Worm (Caenorhabditis elegans) whole organism, young adult: ENCODE measurements around the gene Y53F4B.7.
A peak's percentile ranks its signal among the peaks of the same experiment; 100 is the strongest.

Source experiments
- B0019.2 ChIP-seq: fragments of 200-800 bp; sonication (Bioruptor generic); conservative IDR thresholded peaks from 2 replicates; pipeline ENCODE4 v1.3.6; 2022; ENCODE audit warnings: missing genetic modification reagents, missing genetic modification characterization, missing compliant biosample characterization
- B0035.1 ChIP-seq: sonication (generic microtip); optimal IDR thresholded peaks from 2 replicates; lab custom pipeline; 2016; ENCODE audit warnings: missing genetic modification characterization, mild to moderate bottlenecking, missing compliant biosample characterization, missing genotype, missing genetic modification reagents
- B0261.1 ChIP-seq: sonication (generic microtip); optimal IDR thresholded peaks from 2 replicates; lab custom pipeline; 2016; ENCODE audit warnings: mild to moderate bottlenecking, missing genetic modification characterization, moderate library complexity, missing compliant biosample characterization
- D2030.7 ChIP-seq: fragments of 200-800 bp; sonication (Bioruptor generic); IDR thresholded peaks from 2 replicates; pipeline ENCODE4 v1.3.6; 2022; ENCODE audit warnings: missing genetic modification reagents, missing genetic modification characterization, missing compliant biosample characterization
- F10E7.11 ChIP-seq: sonication (generic microtip); optimal IDR thresholded peaks from 2 replicates; lab custom pipeline; 2017; ENCODE audit warnings: mild to moderate bottlenecking, missing genetic modification characterization, moderate library complexity, missing compliant biosample characterization
- F33H1.4 ChIP-seq: fragments of 200-800 bp; sonication (Bioruptor generic); IDR thresholded peaks from 2 replicates; pipeline ENCODE4 v1.3.6; 2022; ENCODE audit warnings: missing genetic modification reagents, missing genetic modification characterization, missing compliant biosample characterization
- F39B2.1 ChIP-seq: fragments of 200-800 bp; sonication (Bioruptor generic); IDR thresholded peaks from 2 replicates; pipeline ENCODE4 v1.3.6; 2022; ENCODE audit warnings: missing genetic modification reagents, missing genetic modification characterization, missing compliant biosample characterization
- Y67H2A.10 ChIP-seq: fragments of 200-800 bp; sonication (Bioruptor generic); conservative IDR thresholded peaks from 2 replicates; pipeline ENCODE4 v1.3.6; 2022; ENCODE audit warnings: missing genetic modification reagents, missing genetic modification characterization, missing compliant biosample characterization
- ZK185.1 ChIP-seq: sonication (generic microtip); optimal IDR thresholded peaks from 2 replicates; lab custom pipeline; 2016; ENCODE audit warnings: mild to moderate bottlenecking, missing genetic modification characterization, missing compliant biosample characterization; ENCODE audit not compliant: poor library complexity, severe bottlenecking
- akir-1 ChIP-seq: fragments of 200-800 bp; sonication (Bioruptor generic); optimal IDR thresholded peaks from 2 replicates; lab custom pipeline; 2018; ENCODE audit warnings: mild to moderate bottlenecking, missing genetic modification characterization, moderate library complexity, missing compliant biosample characterization
- ama-1 ChIP-seq, 3 experiments: fragments of 150-350 bp in 1 of 3; sonication (generic microtip) in 2 of 3; optimal IDR thresholded peaks; 2 replicates each; lab custom pipeline; 2014 to 2018; ENCODE audit warnings: missing biosample characterization in 2 of 3, missing genetic modification characterization in 2 of 3, missing genetic modification reagents in 2 of 3
- aptf-3 ChIP-seq: fragments of 200-800 bp; sonication (Bioruptor generic); IDR thresholded peaks from 2 replicates; pipeline ENCODE4 v1.3.6; 2022; ENCODE audit warnings: missing genetic modification characterization, missing compliant biosample characterization
- atf-7 ChIP-seq: sonication (generic microtip); optimal IDR thresholded peaks from 2 replicates; lab custom pipeline; 2017; ENCODE audit warnings: mild to moderate bottlenecking, missing genetic modification characterization, missing compliant biosample characterization
- athp-1 ChIP-seq: sonication (generic microtip); optimal IDR thresholded peaks from 2 replicates; lab custom pipeline; 2017; ENCODE audit warnings: mild to moderate bottlenecking, missing genetic modification characterization, missing compliant biosample characterization
- attf-3 ChIP-seq: fragments of 200-800 bp; sonication (Bioruptor generic); conservative IDR thresholded peaks from 2 replicates; pipeline ENCODE4 v1.3.6; 2022; ENCODE audit warnings: missing genetic modification reagents, missing genetic modification characterization, missing compliant biosample characterization
- attf-6 ChIP-seq: fragments of 200-800 bp; sonication (Bioruptor generic); IDR thresholded peaks from 2 replicates; pipeline ENCODE4 v1.3.6; 2022; ENCODE audit warnings: missing genetic modification reagents, missing genetic modification characterization, missing compliant biosample characterization
- bed-1 ChIP-seq: fragments of 200-800 bp; sonication (Bioruptor generic); IDR thresholded peaks from 2 replicates; pipeline ENCODE4 v1.3.6; 2022; ENCODE audit warnings: missing genetic modification reagents, missing genetic modification characterization, missing compliant biosample characterization
- bed-2 ChIP-seq: fragments of 200-800 bp; sonication (Bioruptor generic); IDR thresholded peaks from 2 replicates; pipeline ENCODE4 v1.3.6; 2022; ENCODE audit warnings: missing genetic modification reagents, missing genetic modification characterization, missing compliant biosample characterization
- cebp-2 ChIP-seq: fragments of 200-800 bp; sonication (Bioruptor generic); IDR thresholded peaks from 2 replicates; pipeline ENCODE4 v1.3.6; 2022; ENCODE audit warnings: missing genetic modification characterization, missing compliant biosample characterization
- ceh-58 ChIP-seq: fragments of 200-800 bp; sonication (Bioruptor generic); IDR thresholded peaks from 2 replicates; pipeline ENCODE4 v1.3.6; 2022; ENCODE audit warnings: missing genetic modification characterization, missing compliant biosample characterization
- ceh-79 ChIP-seq: sonication (generic microtip); optimal IDR thresholded peaks from 2 replicates; lab custom pipeline; 2017; ENCODE audit warnings: mild to moderate bottlenecking, missing genetic modification characterization, missing compliant biosample characterization
- die-1 ChIP-seq: sonication (generic microtip); optimal IDR thresholded peaks from 2 replicates; lab custom pipeline; 2016; ENCODE audit warnings: missing genotype, mild to moderate bottlenecking, missing genetic modification characterization, missing compliant biosample characterization
- dox-1 ChIP-seq: fragments of 200-800 bp; sonication (Bioruptor generic); IDR thresholded peaks from 2 replicates; pipeline ENCODE4 v1.3.6; 2022; ENCODE audit warnings: missing genetic modification reagents, missing genetic modification characterization, missing compliant biosample characterization
- dpff-1 ChIP-seq: sonication (generic microtip); optimal IDR thresholded peaks from 2 replicates; lab custom pipeline; 2017; ENCODE audit warnings: mild to moderate bottlenecking, missing genetic modification characterization, missing compliant biosample characterization
- dpl-1 ChIP-seq: fragments of 150-350 bp; optimal IDR thresholded peaks from 2 replicates; lab custom pipeline; 2014; ENCODE audit warnings: missing biosample characterization, missing genetic modification reagents, missing genetic modification characterization
- efl-1 ChIP-seq: fragments of 150-350 bp; optimal IDR thresholded peaks from 2 replicates; lab custom pipeline; 2014; ENCODE audit warnings: missing biosample characterization, missing genetic modification reagents, missing genetic modification characterization
- egl-18 ChIP-seq: fragments of 200-800 bp; sonication (Bioruptor generic); IDR thresholded peaks from 2 replicates; pipeline ENCODE4 v1.3.6; 2022; ENCODE audit warnings: missing genetic modification reagents, missing genetic modification characterization, missing compliant biosample characterization
- egl-44 ChIP-seq: fragments of 200-800 bp; sonication (Bioruptor generic); IDR thresholded peaks from 2 replicates; pipeline ENCODE4 v1.3.6; 2022; ENCODE audit warnings: missing genetic modification reagents, missing genetic modification characterization, missing compliant biosample characterization
- egrh-3 ChIP-seq: fragments of 200-800 bp; sonication (Bioruptor generic); IDR thresholded peaks from 2 replicates; pipeline ENCODE4 v1.3.6; 2022; ENCODE audit warnings: missing genetic modification reagents, missing genetic modification characterization, missing compliant biosample characterization
- fkh-3 ChIP-seq: sonication (generic microtip); optimal IDR thresholded peaks from 2 replicates; lab custom pipeline; 2016; ENCODE audit warnings: mild to moderate bottlenecking, missing genetic modification characterization, missing compliant biosample characterization
- hmg-1.2 ChIP-seq: fragments of 200-800 bp; sonication (Bioruptor generic); IDR thresholded peaks from 2 replicates; pipeline ENCODE4 v1.3.6; 2022; ENCODE audit warnings: missing genetic modification reagents, missing genetic modification characterization, missing compliant biosample characterization
- hmg-20 ChIP-seq: fragments of 200-800 bp; sonication (Bioruptor generic); IDR thresholded peaks from 2 replicates; pipeline ENCODE4 v1.3.6; 2022; ENCODE audit warnings: missing genetic modification reagents, missing genetic modification characterization, missing compliant biosample characterization
- hrde-1 ChIP-seq: sonication (generic microtip); optimal IDR thresholded peaks from 2 replicates; lab custom pipeline; 2016; ENCODE audit warnings: missing genetic modification characterization, mild to moderate bottlenecking, missing compliant biosample characterization, moderate library complexity, missing genotype, missing genetic modification reagents, borderline replicate concordance
- let-526 ChIP-seq: fragments of 200-800 bp; sonication (Bioruptor generic); IDR thresholded peaks from 2 replicates; pipeline ENCODE4 v1.3.6; 2022; ENCODE audit warnings: missing genetic modification reagents, missing genetic modification characterization, missing compliant biosample characterization
- lin-26 ChIP-seq: fragments of 200-800 bp; sonication (Bioruptor generic); IDR thresholded peaks from 2 replicates; pipeline ENCODE4 v1.3.6; 2022; ENCODE audit warnings: missing genetic modification reagents, missing genetic modification characterization, missing compliant biosample characterization
- nhr-27 ChIP-seq: fragments of 200-800 bp; sonication (Bioruptor generic); optimal IDR thresholded peaks from 2 replicates; lab custom pipeline; 2018; ENCODE audit warnings: mild to moderate bottlenecking, missing genetic modification characterization, moderate library complexity, missing compliant biosample characterization
- nhr-80 ChIP-seq: sonication (generic microtip); optimal IDR thresholded peaks from 2 replicates; lab custom pipeline; 2016; ENCODE audit warnings: missing genetic modification characterization, missing compliant biosample characterization
- sea-2 ChIP-seq: fragments of 200-800 bp; sonication (Bioruptor generic); IDR thresholded peaks from 2 replicates; pipeline ENCODE4 v1.3.6; 2022; ENCODE audit warnings: missing genetic modification characterization, missing compliant biosample characterization
- snpc-1.1 ChIP-seq: sonication (generic microtip); optimal IDR thresholded peaks from 2 replicates; lab custom pipeline; 2017; ENCODE audit warnings: missing genetic modification characterization, mild to moderate bottlenecking, missing compliant biosample characterization, antibody characterized with exemption, moderate library complexity, missing genotype, missing genetic modification reagents; ENCODE audit not compliant: insufficient read depth
- snpc-1.3 ChIP-seq: sonication (generic microtip); optimal IDR thresholded peaks from 2 replicates; lab custom pipeline; 2017; ENCODE audit warnings: missing genetic modification characterization, mild to moderate bottlenecking, missing compliant biosample characterization, antibody characterized with exemption, moderate library complexity, missing genotype, missing genetic modification reagents; ENCODE audit not compliant: insufficient read depth
- snpc-4 ChIP-seq, 5 experiments: fragments of 150-350 bp in 1 of 5; sonication (generic microtip) in 4 of 5; optimal IDR thresholded peaks; 2 replicates each; lab custom pipeline; 2014 to 2018; ENCODE audit warnings: missing genetic modification characterization in 5 of 5, missing biosample characterization in 3 of 5, antibody characterized with exemption in 2 of 5, mild to moderate bottlenecking in 2 of 5, missing compliant biosample characterization in 2 of 5, missing genotype in 2 of 5, moderate library complexity in 2 of 5, missing genetic modification reagents in 1 of 5
- tlf-1 ChIP-seq: fragments of 200-800 bp; sonication (Bioruptor generic); optimal IDR thresholded peaks from 2 replicates; lab custom pipeline; 2018; ENCODE audit warnings: mild to moderate bottlenecking, missing genetic modification characterization, missing compliant biosample characterization
- unc-130 ChIP-seq: sonication (generic microtip); optimal IDR thresholded peaks from 2 replicates; lab custom pipeline; 2016; ENCODE audit warnings: missing genetic modification reagents, missing genetic modification characterization, missing compliant biosample characterization
- unc-62 ChIP-seq: fragments of 150-350 bp; optimal IDR thresholded peaks from 2 replicates; lab custom pipeline; 2014; ENCODE audit warnings: missing biosample characterization, missing genetic modification reagents, missing genetic modification characterization
- ztf-18 ChIP-seq: sonication (generic microtip); optimal IDR thresholded peaks from 2 replicates; lab custom pipeline; 2016; ENCODE audit warnings: missing genotype, mild to moderate bottlenecking, missing genetic modification characterization, missing compliant biosample characterization
- ztf-26 ChIP-seq: sonication (generic microtip); optimal IDR thresholded peaks from 2 replicates; lab custom pipeline; 2017; ENCODE audit warnings: missing genetic modification characterization, missing compliant biosample characterization
- ztf-28 ChIP-seq: fragments of 200-800 bp; sonication (Bioruptor generic); IDR thresholded peaks from 2 replicates; pipeline ENCODE4 v1.3.6; 2022; ENCODE audit warnings: missing genetic modification reagents, missing genetic modification characterization, missing compliant biosample characterization

The Y53F4B.7 gene

ce11 chrII:15004538-15004937 lies 11.8 kb downstream of the Y53F4B.7 start (continued):
- TF ChIP-seq cebp-2 (peak; percentile 79; the same call in 1 of the 2 replicates), sea-2 (GFP tag; lab: Robert Waterston, UW) (no peak), ama-1 (optimal IDR thresholded peaks at IDR 0.05; lab: Kevin White, UChicago) (no peak), ama-1 (GFP tag; optimal IDR thresholded peaks at IDR 0.05; lab: Kevin White, UChicago) (peak in 1 of 2 experiments; percentile 79), attf-3 (GFP tag; lab: Robert Waterston, UW) (peak; percentile 35; the same call in 1 of the 2 replicates), B0261.1 (no peak), aptf-3 (peak; percentile 80; the same call in 1 of the 2 replicates), unc-130 (GFP tag; lab: Kevin White, UChicago) (peak; percentile 78), nhr-80 (tag; lab: Kevin White, UChicago) (no peak), atf-7 (peak; percentile 59), B0035.1 (tag; lab: Kevin White, UChicago) (no peak), Y67H2A.10 (GFP tag; lab: Robert Waterston, UW) (no peak), ztf-26 (tag; lab: Kevin White, UChicago) (no peak), egl-44 (GFP tag; lab: Robert Waterston, UW) (no peak; the same call in 1 of the 2 replicates), egrh-3 (0 out of 2 replicates have a peak, but pooled peaks have one; percentile 6), let-526 (GFP tag; lab: Robert Waterston, UW) (no peak), akir-1 (no peak), snpc-1.3 (tag; lab: Kevin White, UChicago) (no peak), egl-18 (GFP tag; lab: Robert Waterston, UW) (no peak), hrde-1 (peak; percentile 93), athp-1 (peak; percentile 76), ceh-79 (no peak), ceh-58 (peak; percentile 87; the same call in 1 of the 2 replicates), tlf-1 (GFP tag; lab: Kevin White, UChicago) (peak; percentile 4), F39B2.1 (GFP tag; lab: Robert Waterston, UW) (peak; percentile 84; the same call in 1 of the 2 replicates), B0019.2 (no peak), lin-26 (peak; percentile 72), ZK185.1 (tag; lab: Kevin White, UChicago) (no peak), ztf-18 (tag; lab: Kevin White, UChicago) (peak; percentile 18), F10E7.11 (peak; percentile 32), die-1 (tag; lab: Kevin White, UChicago) (peak; percentile 51), attf-6 (GFP tag; lab: Robert Waterston, UW) (peak; percentile 54), D2030.7 (GFP tag; lab: Robert Waterston, UW) (peak; percentile 75), unc-62 (GFP tag; lab: Kevin White, UChicago) (no peak), efl-1 (GFP tag; lab: Kevin White, UChicago) (peak; percentile 39), bed-2 (GFP tag; lab: Robert Waterston, UW) (no peak), dpff-1 (tag; lab: Kevin White, UChicago) (peak; percentile 16), hmg-20 (no peak), snpc-1.1 (tag; lab: Kevin White, UChicago) (peak; percentile 8), nhr-27 (no peak), dpl-1 (GFP tag; lab: Kevin White, UChicago) (no peak), hmg-1.2 (GFP tag; lab: Robert Waterston, UW) (peak; percentile 56; the same call in 1 of the 2 replicates), fkh-3 (tag; lab: Kevin White, UChicago) (no peak), snpc-4 (GFP tag; optimal IDR thresholded peaks at IDR 0.05; lab: Kevin White, UChicago) (no peak), snpc-4 (tag; optimal IDR thresholded peaks at IDR 0.05; lab: Kevin White, UChicago) (peak in 2 of 4 experiments; percentile 8 to 39), F33H1.4 (GFP tag; lab: Robert Waterston, UW) (peak; percentile 64), dox-1 (peak; percentile 42; the same call in 1 of the 2 replicates), bed-1 (GFP tag; lab: Robert Waterston, UW) (0 out of 2 replicates have a peak, but pooled peaks have one; percentile 25), ztf-28 (GFP tag; lab: Robert Waterston, UW) (no peak)
